Fruit fly (Drosophila melanogaster): ENCODE results near the gene CG7884.
A peak's percentile ranks its signal among the peaks of the same experiment; 100 is the strongest.

The CG7884 gene

DNA sequence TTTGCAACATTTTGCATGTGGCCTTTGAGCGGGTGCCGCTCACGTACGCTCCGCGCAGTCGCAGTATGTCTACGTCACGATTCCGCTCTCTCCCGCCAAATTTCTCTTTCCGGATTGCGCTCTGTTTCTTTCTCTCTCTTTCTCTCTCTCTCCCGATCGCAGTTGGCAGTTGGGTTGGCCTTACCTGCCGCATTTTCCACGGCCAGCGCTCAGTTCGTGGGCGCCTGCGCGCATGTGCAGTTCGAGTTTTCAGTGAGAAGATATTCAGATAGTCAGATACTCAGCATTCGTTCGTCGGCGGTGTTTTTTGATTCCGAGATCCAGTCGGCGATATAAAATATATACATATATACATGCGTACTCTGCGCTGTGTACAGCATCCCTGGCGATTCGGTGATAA, at the start of gene CG7884 (continued):
- TF ChIP-seq sim (GFP tag; IDR thresholded peaks at IDR 0.05) (no peak), ro (GFP tag; IDR thresholded peaks at IDR 0.05) (no peak), sob (GFP tag; IDR thresholded peaks at IDR 0.05) (no peak), zen (tag; optimal IDR thresholded peaks at IDR 0.05) (no peak), ftz-f1 (GFP tag; optimal IDR thresholded peaks at IDR 0.05) (no peak), btn (GFP tag; optimal IDR thresholded peaks at IDR 0.05) (no peak), gro (GFP tag; optimal IDR thresholded peaks at IDR 0.05) (no peak), sens (GFP tag) (peak; percentile 73), HmgZ (tag; optimal IDR thresholded peaks at IDR 0.05) (no peak), CG13123 (GFP tag; optimal IDR thresholded peaks at IDR 0.05) (no peak), ind (GFP tag; optimal IDR thresholded peaks at IDR 0.05) (no peak), CG14667 (GFP tag; IDR thresholded peaks at IDR 0.05) (no peak), CG14860 (GFP tag; IDR thresholded peaks at IDR 0.05; ENCODE audit: partially characterized antibody) (0 out of 3 replicates have a peak, but pooled peaks have one; percentile 11), wor (GFP tag; IDR thresholded peaks at IDR 0.05) (no peak), pho (GFP tag; optimal IDR thresholded peaks at IDR 0.05) (no peak), pros (GFP tag; optimal IDR thresholded peaks at IDR 0.05) (no peak), CG10267 (tag; optimal IDR thresholded peaks at IDR 0.05) (no peak), CG10462 (GFP tag; optimal IDR thresholded peaks at IDR 0.05) (no peak), CG11695 (GFP tag; IDR thresholded peaks at IDR 0.05) (no peak), CG14050 (GFP tag; IDR thresholded peaks at IDR 0.05) (no peak), twi (tag; optimal IDR thresholded peaks at IDR 0.05) (no peak), CG4282 (GFP tag; optimal IDR thresholded peaks at IDR 0.05) (no peak), Hr78 (GFP tag; optimal IDR thresholded peaks at IDR 0.05) (no peak), CG6765 (GFP tag; optimal IDR thresholded peaks at IDR 0.05) (no peak), GATAe (GFP tag; conservative IDR thresholded peaks at IDR 0.05) (no peak), ato (GFP tag; IDR thresholded peaks at IDR 0.05; ENCODE audit: partially characterized antibody) (no peak), Six4 (GFP tag; optimal IDR thresholded peaks at IDR 0.05) (no peak), CG2116 (GFP tag; optimal IDR thresholded peaks at IDR 0.05) (no peak), lilli (GFP tag; optimal IDR thresholded peaks at IDR 0.05) (no peak), bab2 (GFP tag; optimal IDR thresholded peaks at IDR 0.05) (no peak), CG7963 (GFP tag; IDR thresholded peaks at IDR 0.05; ENCODE audit: partially characterized antibody) (0 out of 3 replicates have a peak, but pooled peaks have one; percentile 5), sc (optimal IDR thresholded peaks at IDR 0.05) (no peak), sc (GFP tag; optimal IDR thresholded peaks at IDR 0.05) (no peak), jumu (GFP tag; optimal IDR thresholded peaks at IDR 0.05) (no peak), CG3995 (GFP tag; optimal IDR thresholded peaks at IDR 0.05) (no peak), Opbp (GFP tag; IDR thresholded peaks at IDR 0.05; ENCODE audit: partially characterized antibody) (no peak), Deaf1 (tag; optimal IDR thresholded peaks at IDR 0.05) (peak; percentile 7), CG18476 (GFP tag; optimal IDR thresholded peaks at IDR 0.05) (no peak), slou (GFP tag; optimal IDR thresholded peaks at IDR 0.05) (no peak), insv (GFP tag; optimal IDR thresholded peaks at IDR 0.05) (no peak), BtbVII (GFP tag; optimal IDR thresholded peaks at IDR 0.05) (no peak), phol (tag; optimal IDR thresholded peaks at IDR 0.05) (no peak), CG15479 (GFP tag; optimal IDR thresholded peaks at IDR 0.05) (peak; percentile 96), shn (GFP tag; optimal IDR thresholded peaks at IDR 0.05) (no peak), CG10959 (GFP tag; IDR thresholded peaks at IDR 0.05) (no peak), Trl (optimal IDR thresholded peaks at IDR 0.05) (peak; percentile 29 to 91), Trl (GFP tag; optimal IDR thresholded peaks at IDR 0.05) (no peak), sens-2 (GFP tag; IDR thresholded peaks at IDR 0.05) (no peak), CG3838 (GFP tag; optimal IDR thresholded peaks at IDR 0.05) (no peak), sna (GFP tag; IDR thresholded peaks at IDR 0.05; ENCODE audit: partially characterized antibody) (no peak), CG1832 (GFP tag; optimal IDR thresholded peaks at IDR 0.05) (peak; percentile 40), Sox100B (GFP tag; optimal IDR thresholded peaks at IDR 0.05) (no peak), CG8388 (GFP tag; optimal IDR thresholded peaks at IDR 0.05) (no peak)

Measured in whole organism, embryonic.